Worm (Caenorhabditis elegans): Measurements from ENCODE around the gene spd-3.
A peak's percentile ranks its signal among the peaks of the same experiment; 100 is the strongest.

The spd-3 gene

ce11 chrIV:6750117-6750516 lies 12.4 kb upstream of the spd-3 start:
- TF ChIP-seq hlh-1 (tag; optimal IDR thresholded peaks at IDR 0.05), result no peak
- TF ChIP-seq unc-62 (GFP tag; optimal IDR thresholded peaks at IDR 0.05), result peak; percentile 26

ce11 chrIV:6751213-6751612 lies 11.3 kb upstream of the spd-3 start:
- TF ChIP-seq drap-1 (GFP tag; optimal IDR thresholded peaks at IDR 0.05) (no peak), hlh-1 (tag; optimal IDR thresholded peaks at IDR 0.05) (no peak), pha-4 (tag; optimal IDR thresholded peaks at IDR 0.05) (no peak), nhr-2 (tag; optimal IDR thresholded peaks at IDR 0.05) (no peak), sptf-1 (tag; optimal IDR thresholded peaks at IDR 0.05) (no peak), snpc-4 (tag; optimal IDR thresholded peaks at IDR 0.05) (no peak)

ce11 chrIV:6756374-6756773 lies 6.1 kb upstream of the spd-3 start:
- TF ChIP-seq unc-120 (tag; optimal IDR thresholded peaks at IDR 0.05; ENCODE audit: poor library complexity, severe bottlenecking) (peak; percentile 95), ceh-83 (GFP tag; optimal IDR thresholded peaks at IDR 0.05) (peak; percentile 76), drap-1 (GFP tag; optimal IDR thresholded peaks at IDR 0.05) (peak; percentile 86), flh-1 (GFP tag; optimal IDR thresholded peaks at IDR 0.05) (peak; percentile 8), mab-5 (tag; optimal IDR thresholded peaks at IDR 0.05) (peak; percentile 18), bed-3 (GFP tag; optimal IDR thresholded peaks at IDR 0.05) (peak; percentile 69), nhr-2 (tag; optimal IDR thresholded peaks at IDR 0.05) (peak; percentile 17), ceh-43 (GFP tag; optimal IDR thresholded peaks at IDR 0.05) (peak; percentile 83), cnd-1 (tag; optimal IDR thresholded peaks at IDR 0.05) (peak; percentile 77), sptf-1 (tag; optimal IDR thresholded peaks at IDR 0.05) (peak; percentile 92), nhr-76 (tag; optimal IDR thresholded peaks at IDR 0.05) (no peak), mls-2 (tag; optimal IDR thresholded peaks at IDR 0.05) (peak; percentile 94), mep-1 (tag; optimal IDR thresholded peaks at IDR 0.05) (peak; percentile 85), hlh-1 (tag; optimal IDR thresholded peaks at IDR 0.05) (peak; percentile 77), ztf-11 (tag; optimal IDR thresholded peaks at IDR 0.05) (peak; percentile 65), nhr-28 (tag; optimal IDR thresholded peaks at IDR 0.05) (peak; percentile 36), unc-39 (tag; optimal IDR thresholded peaks at IDR 0.05) (no peak), snpc-4 (tag; optimal IDR thresholded peaks at IDR 0.05) (no peak), nhr-237 (tag; optimal IDR thresholded peaks at IDR 0.05) (peak; percentile 65), lin-32 (GFP tag; optimal IDR thresholded peaks at IDR 0.05) (peak; percentile 8), ham-2 (GFP tag; optimal IDR thresholded peaks at IDR 0.05) (peak; percentile 78), elt-3 (tag; optimal IDR thresholded peaks at IDR 0.05) (peak; percentile 13), elt-1 (tag; optimal IDR thresholded peaks at IDR 0.05; ENCODE audit: borderline replicate concordance, insufficient read depth) (peak; percentile 56), pha-4 (tag; optimal IDR thresholded peaks at IDR 0.05) (peak; percentile 64), unc-62 (GFP tag; optimal IDR thresholded peaks at IDR 0.05) (no peak), lsy-2 (tag; optimal IDR thresholded peaks at IDR 0.05) (peak; percentile 67), ceh-39 (tag; optimal IDR thresholded peaks at IDR 0.05) (no peak), sem-2 (GFP tag; optimal IDR thresholded peaks at IDR 0.05) (peak; percentile 44), ces-1 (GFP tag; optimal IDR thresholded peaks at IDR 0.05) (peak; percentile 76), blmp-1 (tag; optimal IDR thresholded peaks at IDR 0.05) (peak; percentile 81), tbx-8 (GFP tag; optimal IDR thresholded peaks at IDR 0.05) (peak; percentile 70), M03D4.4 (tag; optimal IDR thresholded peaks at IDR 0.05) (peak; percentile 85), zip-8 (tag; optimal IDR thresholded peaks at IDR 0.05) (no peak), lin-13 (tag; optimal IDR thresholded peaks at IDR 0.05) (peak; percentile 74), nhr-12 (tag; optimal IDR thresholded peaks at IDR 0.05) (no peak)

ce11 chrIV:6757011-6757410 lies 5.5 kb upstream of the spd-3 start, which contains the start of gene usp-4:
Gene usp-4, plus strand, starts transcription at chrIV:6757311.
- TF ChIP-seq nhr-12 (tag; optimal IDR thresholded peaks at IDR 0.05) (no peak), mab-5 (tag; optimal IDR thresholded peaks at IDR 0.05) (no peak), blmp-1 (tag; optimal IDR thresholded peaks at IDR 0.05) (no peak), unc-120 (tag; optimal IDR thresholded peaks at IDR 0.05; ENCODE audit: poor library complexity, severe bottlenecking) (no peak), unc-39 (tag; optimal IDR thresholded peaks at IDR 0.05) (no peak), lsy-2 (tag; optimal IDR thresholded peaks at IDR 0.05) (no peak), ceh-83 (GFP tag; optimal IDR thresholded peaks at IDR 0.05) (no peak), ceh-39 (tag; optimal IDR thresholded peaks at IDR 0.05) (no peak), elt-3 (tag; optimal IDR thresholded peaks at IDR 0.05) (no peak), nhr-237 (tag; optimal IDR thresholded peaks at IDR 0.05) (no peak), bed-3 (GFP tag; optimal IDR thresholded peaks at IDR 0.05) (no peak), mls-2 (tag; optimal IDR thresholded peaks at IDR 0.05) (no peak), nhr-76 (tag; optimal IDR thresholded peaks at IDR 0.05) (no peak)
